Worm (Caenorhabditis elegans) whole organism, young adult: ENCODE results near the gene dph-5.

Experiments
- B0019.2 ChIP-seq: fragments of 200-800 bp; sonication (Bioruptor generic); conservative IDR thresholded peaks from 2 replicates; pipeline ENCODE4 v1.3.6; 2022; ENCODE audit warnings: missing genetic modification reagents, missing genetic modification characterization, missing compliant biosample characterization
- C06A6.2 ChIP-seq: fragments of 200-800 bp; sonication (Bioruptor generic); conservative IDR thresholded peaks from 2 replicates; pipeline ENCODE4 v1.3.6; 2022; ENCODE audit warnings: missing genetic modification characterization, missing compliant biosample characterization
- F23B12.7 ChIP-seq: sonication (generic microtip); optimal IDR thresholded peaks from 2 replicates; lab custom pipeline; 2017; ENCODE audit warnings: missing genetic modification characterization, mild to moderate bottlenecking, missing compliant biosample characterization, antibody characterized with exemption, moderate library complexity; ENCODE audit not compliant: insufficient read depth
- F33H1.4 ChIP-seq: fragments of 200-800 bp; sonication (Bioruptor generic); IDR thresholded peaks from 2 replicates; pipeline ENCODE4 v1.3.6; 2022; ENCODE audit warnings: missing genetic modification reagents, missing genetic modification characterization, missing compliant biosample characterization
- F57A8.1 ChIP-seq: fragments of 200-800 bp; sonication (Bioruptor generic); optimal IDR thresholded peaks from 2 replicates; lab custom pipeline; 2018; ENCODE audit warnings: mild to moderate bottlenecking, missing genetic modification characterization, moderate library complexity, missing compliant biosample characterization
- K11D2.4 ChIP-seq: fragments of 200-800 bp; sonication (Bioruptor generic); IDR thresholded peaks from 2 replicates; pipeline ENCODE4 v1.3.6; 2022; ENCODE audit warnings: missing genetic modification reagents, missing genetic modification characterization, missing compliant biosample characterization
- K12H6.12 ChIP-seq: fragments of 200-800 bp; sonication (Bioruptor generic); optimal IDR thresholded peaks from 2 replicates; lab custom pipeline; 2018; ENCODE audit warnings: mild to moderate bottlenecking, missing genetic modification characterization, missing compliant biosample characterization
- ama-1 ChIP-seq, 3 experiments: fragments of 150-350 bp in 1 of 3; sonication (generic microtip) in 2 of 3; optimal IDR thresholded peaks; 2 replicates each; lab custom pipeline; 2014 to 2018; ENCODE audit warnings: missing biosample characterization in 2 of 3, missing genetic modification characterization in 2 of 3, missing genetic modification reagents in 2 of 3
- aptf-3 ChIP-seq: fragments of 200-800 bp; sonication (Bioruptor generic); IDR thresholded peaks from 2 replicates; pipeline ENCODE4 v1.3.6; 2022; ENCODE audit warnings: missing genetic modification characterization, missing compliant biosample characterization
- atf-7 ChIP-seq: sonication (generic microtip); optimal IDR thresholded peaks from 2 replicates; lab custom pipeline; 2017; ENCODE audit warnings: mild to moderate bottlenecking, missing genetic modification characterization, missing compliant biosample characterization
- attf-6 ChIP-seq: fragments of 200-800 bp; sonication (Bioruptor generic); IDR thresholded peaks from 2 replicates; pipeline ENCODE4 v1.3.6; 2022; ENCODE audit warnings: missing genetic modification reagents, missing genetic modification characterization, missing compliant biosample characterization
- ccch-3 ChIP-seq: fragments of 200-800 bp; sonication (Bioruptor generic); optimal IDR thresholded peaks from 2 replicates; lab custom pipeline; 2018; ENCODE audit warnings: mild to moderate bottlenecking, missing genetic modification characterization, missing compliant biosample characterization
- ceh-40 ChIP-seq: fragments of 200-800 bp; sonication (Bioruptor generic); IDR thresholded peaks from 2 replicates; pipeline ENCODE4 v1.3.6; 2022; ENCODE audit warnings: missing genetic modification characterization, missing compliant biosample characterization
- ceh-58 ChIP-seq: fragments of 200-800 bp; sonication (Bioruptor generic); IDR thresholded peaks from 2 replicates; pipeline ENCODE4 v1.3.6; 2022; ENCODE audit warnings: missing genetic modification characterization, missing compliant biosample characterization
- dox-1 ChIP-seq: fragments of 200-800 bp; sonication (Bioruptor generic); IDR thresholded peaks from 2 replicates; pipeline ENCODE4 v1.3.6; 2022; ENCODE audit warnings: missing genetic modification reagents, missing genetic modification characterization, missing compliant biosample characterization
- egl-18 ChIP-seq: fragments of 200-800 bp; sonication (Bioruptor generic); IDR thresholded peaks from 2 replicates; pipeline ENCODE4 v1.3.6; 2022; ENCODE audit warnings: missing genetic modification reagents, missing genetic modification characterization, missing compliant biosample characterization
- hmg-20 ChIP-seq: fragments of 200-800 bp; sonication (Bioruptor generic); IDR thresholded peaks from 2 replicates; pipeline ENCODE4 v1.3.6; 2022; ENCODE audit warnings: missing genetic modification reagents, missing genetic modification characterization, missing compliant biosample characterization
- hsf-1 ChIP-seq: fragments of 200-800 bp; sonication (Bioruptor generic); IDR thresholded peaks from 2 replicates; pipeline ENCODE4 v1.3.6; 2022; ENCODE audit warnings: missing genetic modification reagents, missing genetic modification characterization, missing compliant biosample characterization
- lin-54 ChIP-seq: fragments of 200-800 bp; sonication (Bioruptor generic); optimal IDR thresholded peaks from 2 replicates; lab custom pipeline; 2018; ENCODE audit warnings: mild to moderate bottlenecking, missing genetic modification characterization, missing compliant biosample characterization
- madf-3 ChIP-seq: fragments of 200-800 bp; sonication (Bioruptor generic); IDR thresholded peaks from 2 replicates; pipeline ENCODE4 v1.3.6; 2022; ENCODE audit warnings: missing genetic modification reagents, missing genetic modification characterization, missing compliant biosample characterization
- madf-8 ChIP-seq: fragments of 200-800 bp; sonication (Bioruptor generic); conservative IDR thresholded peaks from 2 replicates; pipeline ENCODE4 v1.3.6; 2022; ENCODE audit warnings: missing genetic modification reagents, missing genetic modification characterization, missing compliant biosample characterization
- mes-4 ChIP-seq: sonication (generic microtip); optimal IDR thresholded peaks from 2 replicates; lab custom pipeline; 2016; ENCODE audit warnings: missing genotype, missing genetic modification characterization, missing compliant biosample characterization
- nhr-120 ChIP-seq: fragments of 200-800 bp; sonication (Bioruptor generic); IDR thresholded peaks from 2 replicates; pipeline ENCODE4 v1.3.6; 2022; ENCODE audit warnings: missing genetic modification characterization, missing compliant biosample characterization
- pbrm-1 ChIP-seq: fragments of 200-800 bp; sonication (Bioruptor generic); IDR thresholded peaks from 2 replicates; pipeline ENCODE4 v1.3.6; 2022; ENCODE audit warnings: missing genetic modification reagents, missing genetic modification characterization, missing compliant biosample characterization
- rec-8 ChIP-seq, 2 experiments: sonication (generic microtip); optimal IDR thresholded peaks; 2 replicates each; lab custom pipeline; 2016; ENCODE audit warnings: mild to moderate bottlenecking in 2 of 2, missing genetic modification characterization in 2 of 2, missing genetic modification reagents in 2 of 2, missing genotype in 2 of 2, missing biosample characterization in 1 of 2, missing compliant biosample characterization in 1 of 2, moderate library complexity in 1 of 2
- sdz-38 ChIP-seq: sonication (generic microtip); optimal IDR thresholded peaks from 2 replicates; lab custom pipeline; 2016; ENCODE audit warnings: missing genotype, missing genetic modification characterization, missing compliant biosample characterization
- sea-2 ChIP-seq: fragments of 200-800 bp; sonication (Bioruptor generic); IDR thresholded peaks from 2 replicates; pipeline ENCODE4 v1.3.6; 2022; ENCODE audit warnings: missing genetic modification characterization, missing compliant biosample characterization
- snpc-1.1 ChIP-seq: sonication (generic microtip); optimal IDR thresholded peaks from 2 replicates; lab custom pipeline; 2017; ENCODE audit warnings: missing genetic modification characterization, mild to moderate bottlenecking, missing compliant biosample characterization, antibody characterized with exemption, moderate library complexity, missing genotype, missing genetic modification reagents; ENCODE audit not compliant: insufficient read depth
- snpc-1.3 ChIP-seq: sonication (generic microtip); optimal IDR thresholded peaks from 2 replicates; lab custom pipeline; 2017; ENCODE audit warnings: missing genetic modification characterization, mild to moderate bottlenecking, missing compliant biosample characterization, antibody characterized with exemption, moderate library complexity, missing genotype, missing genetic modification reagents; ENCODE audit not compliant: insufficient read depth
- snpc-4 ChIP-seq, 5 experiments: fragments of 150-350 bp in 1 of 5; sonication (generic microtip) in 4 of 5; optimal IDR thresholded peaks; 2 replicates each; lab custom pipeline; 2014 to 2018; ENCODE audit warnings: missing genetic modification characterization in 5 of 5, missing biosample characterization in 3 of 5, antibody characterized with exemption in 2 of 5, mild to moderate bottlenecking in 2 of 5, missing compliant biosample characterization in 2 of 5, missing genotype in 2 of 5, moderate library complexity in 2 of 5, missing genetic modification reagents in 1 of 5
- somi-1 ChIP-seq: fragments of 200-800 bp; sonication (Bioruptor generic); optimal IDR thresholded peaks from 2 replicates; lab custom pipeline; 2018; ENCODE audit warnings: mild to moderate bottlenecking, missing genetic modification characterization, missing compliant biosample characterization
- sptf-2 ChIP-seq: fragments of 200-800 bp; sonication (Bioruptor generic); optimal IDR thresholded peaks from 2 replicates; lab custom pipeline; 2018; ENCODE audit warnings: mild to moderate bottlenecking, missing genetic modification characterization, missing compliant biosample characterization
- tbx-9 ChIP-seq: sonication (generic microtip); optimal IDR thresholded peaks from 2 replicates; lab custom pipeline; 2016; ENCODE audit warnings: borderline replicate concordance, missing genetic modification characterization, inconsistent platforms, missing compliant biosample characterization
- zfh-2 ChIP-seq: fragments of 200-800 bp; sonication (Bioruptor generic); conservative IDR thresholded peaks from 2 replicates; pipeline ENCODE4 v1.3.6; 2022; ENCODE audit warnings: missing genetic modification reagents, missing genetic modification characterization, missing compliant biosample characterization
- zim-3 ChIP-seq: sonication (generic microtip); optimal IDR thresholded peaks from 2 replicates; lab custom pipeline; 2017; ENCODE audit warnings: mild to moderate bottlenecking, missing genetic modification characterization, moderate library complexity, missing compliant biosample characterization
- ztf-18 ChIP-seq: sonication (generic microtip); optimal IDR thresholded peaks from 2 replicates; lab custom pipeline; 2016; ENCODE audit warnings: missing genotype, mild to moderate bottlenecking, missing genetic modification characterization, missing compliant biosample characterization
- ztf-26 ChIP-seq: sonication (generic microtip); optimal IDR thresholded peaks from 2 replicates; lab custom pipeline; 2017; ENCODE audit warnings: missing genetic modification characterization, missing compliant biosample characterization

Gene dph-5

DNA sequence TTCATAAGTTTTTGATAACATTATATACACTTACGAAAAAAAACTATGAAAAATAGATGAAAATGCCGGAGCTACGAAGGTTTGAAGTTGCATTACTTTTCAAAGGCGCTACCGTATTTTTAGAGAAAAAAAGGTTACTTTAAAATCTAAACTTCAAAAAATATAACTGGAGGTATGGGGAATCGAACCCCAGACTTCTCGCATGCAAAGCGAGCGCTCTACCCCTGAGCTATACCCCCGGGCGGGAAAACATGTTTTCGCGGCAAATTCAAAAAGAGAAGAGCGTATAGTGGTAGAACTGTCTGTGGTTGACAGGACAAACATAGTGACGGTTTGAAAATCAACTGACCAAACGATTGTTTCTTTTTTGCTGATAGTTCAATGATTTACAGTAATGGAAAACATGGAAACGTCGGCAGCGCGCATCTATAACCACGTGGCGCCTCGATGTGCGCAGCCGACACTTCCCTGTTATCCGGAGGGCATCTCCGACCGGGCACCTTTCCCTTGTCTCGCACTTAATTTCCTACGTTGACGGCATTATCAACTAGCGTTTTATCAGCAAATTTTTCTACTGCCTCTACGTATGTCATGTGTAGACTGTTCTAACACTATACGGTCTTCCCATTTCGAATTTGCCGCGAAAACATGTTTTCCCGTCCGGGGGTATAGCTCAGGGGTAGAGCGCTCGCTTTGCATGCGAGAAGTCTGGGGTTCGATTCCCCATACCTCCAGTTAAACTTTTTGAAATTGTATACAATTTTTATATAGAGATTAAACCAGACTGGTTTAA lies 15.9 kb upstream of the dph-5 start (continued):
- TF ChIP-seq ceh-58 (GFP tag; lab: Robert Waterston, UW) (no peak), K11D2.4 (GFP tag; lab: Robert Waterston, UW) (no peak), B0019.2 (GFP tag; lab: Robert Waterston, UW) (no peak), dox-1 (GFP tag; lab: Robert Waterston, UW) (peak; percentile 68), hsf-1 (GFP tag; lab: Robert Waterston, UW) (no peak), atf-7 (tag; lab: Kevin White, UChicago) (no peak), ama-1 (optimal IDR thresholded peaks at IDR 0.05; lab: Kevin White, UChicago) (no peak), ama-1 (GFP tag; optimal IDR thresholded peaks at IDR 0.05; lab: Kevin White, UChicago) (peak in 1 of 2 experiments; percentile 48), tbx-9 (tag; lab: Kevin White, UChicago) (no peak), zim-3 (no peak), pbrm-1 (GFP tag; lab: Robert Waterston, UW) (0 out of 2 replicates have a peak, but pooled peaks have one; percentile 28), K12H6.12 (tag; lab: Kevin White, UChicago) (no peak), ceh-40 (no peak), C06A6.2 (no peak), attf-6 (no peak), zfh-2 (GFP tag; lab: Robert Waterston, UW) (peak; percentile 37; the same call in 1 of the 2 replicates), ccch-3 (no peak), madf-8 (GFP tag; lab: Robert Waterston, UW) (no peak; the same call in 1 of the 2 replicates), mes-4 (tag; lab: Kevin White, UChicago) (no peak), sptf-2 (GFP tag; lab: Kevin White, UChicago) (no peak), egl-18 (no peak), somi-1 (GFP tag; lab: Kevin White, UChicago) (no peak), ztf-18 (tag; lab: Kevin White, UChicago) (peak; percentile 22), snpc-1.1 (tag; lab: Kevin White, UChicago) (peak; percentile 84), snpc-1.3 (peak; percentile 61), rec-8 (tag; optimal IDR thresholded peaks at IDR 0.05; lab: Kevin White, UChicago) (no peak), snpc-4 (GFP tag; optimal IDR thresholded peaks at IDR 0.05; lab: Kevin White, UChicago) (no peak), snpc-4 (tag; optimal IDR thresholded peaks at IDR 0.05; lab: Kevin White, UChicago) (peak; percentile 65 to 94 (median 93)), hmg-20 (GFP tag; lab: Robert Waterston, UW) (0 out of 2 replicates have a peak, but pooled peaks have one; percentile 54), madf-3 (GFP tag; lab: Robert Waterston, UW) (no peak)

- no peak for TF ChIP-seq F33H1.4 (GFP tag; lab: Robert Waterston, UW)
- no peak for TF ChIP-seq lin-54 (GFP tag; lab: Kevin White, UChicago)
- TF ChIP-seq ztf-26 = no peak
- no peak for TF ChIP-seq ztf-18 (tag; lab: Kevin White, UChicago)
- no peak for TF ChIP-seq pbrm-1 (GFP tag; lab: Robert Waterston, UW)
- TF ChIP-seq sea-2 (GFP tag; lab: Robert Waterston, UW) = no peak
- TF ChIP-seq sdz-38 (tag; lab: Kevin White, UChicago) = no peak
These were observed 14.3 kb upstream of the dph-5 start for ce11 chrII:11335670-11336069.

DNA sequence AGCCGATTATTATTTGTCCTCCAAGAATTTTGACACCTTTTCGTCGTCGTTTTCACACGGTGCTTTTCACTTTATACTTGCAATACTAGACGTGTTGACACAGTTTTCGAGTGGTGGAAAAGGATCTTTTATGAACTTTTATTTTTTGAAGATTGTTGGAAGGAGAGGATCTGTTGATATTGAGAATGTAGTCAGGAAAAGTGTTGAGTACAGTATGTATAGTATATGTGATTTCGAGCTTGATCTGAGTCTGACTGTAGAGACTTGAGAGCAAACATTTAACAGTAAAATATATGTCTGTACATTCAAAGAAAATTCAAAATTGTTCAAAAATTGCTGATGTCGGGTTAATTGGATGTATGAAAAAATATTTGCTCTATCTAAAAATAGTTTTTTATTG lies 13.8 kb upstream of the dph-5 start:
- TF ChIP-seq nhr-120 (GFP tag; lab: Robert Waterston, UW) = no peak
- no peak for TF ChIP-seq aptf-3 (GFP tag; lab: Robert Waterston, UW)
- no peak for TF ChIP-seq F57A8.1 (GFP tag; lab: Kevin White, UChicago)
- no peak for TF ChIP-seq F23B12.7 (tag; lab: Kevin White, UChicago)
- no peak for TF ChIP-seq zim-3
